Worm (Caenorhabditis elegans): ENCODE data around the gene col-20.

The col-20 gene

ce11 chrII:4851594-4852106, 18.9 kb downstream of the col-20 start, which contains the start of gene dnj-9 (continued):
- TF ChIP-seq ama-1 (optimal IDR thresholded peaks at IDR 0.05): no peak
- no peak for TF ChIP-seq nhr-41 (GFP tag; IDR thresholded peaks at IDR 0.05)
- TF ChIP-seq nhr-42 (GFP tag; IDR thresholded peaks at IDR 0.05): peak; percentile 82
- TF ChIP-seq ceh-82 (tag; optimal IDR thresholded peaks at IDR 0.05): no peak
- peak; percentile 65 for TF ChIP-seq zfp-2 (tag; optimal IDR thresholded peaks at IDR 0.05)
- TF ChIP-seq hlh-30 (tag; optimal IDR thresholded peaks at IDR 0.05; ENCODE audit: insufficient read depth): peak; percentile 88
- peak; percentile 72 for TF ChIP-seq Y48G9A.11 (GFP tag; IDR thresholded peaks at IDR 0.05)
- TF ChIP-seq nhr-48 (tag; optimal IDR thresholded peaks at IDR 0.05): peak; percentile 89
- peak; percentile 80 for TF ChIP-seq mxl-2 (GFP tag; conservative IDR thresholded peaks at IDR 0.05)
- no peak for TF ChIP-seq Y105C5A.15 (GFP tag; IDR thresholded peaks at IDR 0.05)
- TF ChIP-seq lsy-2 (tag; optimal IDR thresholded peaks at IDR 0.05): peak; percentile 68 to 96
- no peak for TF ChIP-seq set-16 (GFP tag; IDR thresholded peaks at IDR 0.05)
- TF ChIP-seq daf-19 (GFP tag; conservative IDR thresholded peaks at IDR 0.05): peak; percentile 45; the same call in 1 of the 2 replicates
- peak; percentile 89 for TF ChIP-seq F37D6.2 (tag; optimal IDR thresholded peaks at IDR 0.05)
- TF ChIP-seq ceh-20 (GFP tag; IDR thresholded peaks at IDR 0.05): peak; percentile 90
- peak; percentile 82 for TF ChIP-seq ztf-7 (tag; optimal IDR thresholded peaks at IDR 0.05)
- no peak for TF ChIP-seq attf-4 (tag; optimal IDR thresholded peaks at IDR 0.05)
- TF ChIP-seq nhr-28 (tag; optimal IDR thresholded peaks at IDR 0.05): peak; percentile 83
- TF ChIP-seq unc-39 (tag; optimal IDR thresholded peaks at IDR 0.05): no peak
- peak; percentile 92 for TF ChIP-seq duxl-1 (tag; optimal IDR thresholded peaks at IDR 0.05; ENCODE audit: poor library complexity)
- TF ChIP-seq dve-1 (tag; optimal IDR thresholded peaks at IDR 0.05; ENCODE audit: insufficient read depth): peak; percentile 98
- TF ChIP-seq php-3 (GFP tag; IDR thresholded peaks at IDR 0.05): peak; percentile 80
- TF ChIP-seq mdt-29 (GFP tag; IDR thresholded peaks at IDR 0.05): peak; percentile 79; the same call in 1 of the 2 replicates
- peak; percentile 64 for TF ChIP-seq zip-2 (tag; optimal IDR thresholded peaks at IDR 0.05)
- TF ChIP-seq madf-9 (GFP tag; conservative IDR thresholded peaks at IDR 0.05): peak; percentile 63
- TF ChIP-seq spr-3 (GFP tag; optimal IDR thresholded peaks at IDR 0.05): peak; percentile 92
- peak; percentile 89 for TF ChIP-seq F49E8.2 (tag; optimal IDR thresholded peaks at IDR 0.05; ENCODE audit: borderline replicate concordance)
- no peak for TF ChIP-seq tag-97 (GFP tag; IDR thresholded peaks at IDR 0.05)
- TF ChIP-seq lin-13 (GFP tag; optimal IDR thresholded peaks at IDR 0.05): peak; percentile 81
- no peak for TF ChIP-seq F26F4.8 (GFP tag; conservative IDR thresholded peaks at IDR 0.05)
- no peak for TF ChIP-seq vab-7 (GFP tag; IDR thresholded peaks at IDR 0.05)
- peak; percentile 19 for TF ChIP-seq snpc-4 (tag; optimal IDR thresholded peaks at IDR 0.05)
- TF ChIP-seq hif-1 (tag; optimal IDR thresholded peaks at IDR 0.05): peak; percentile 52 to 72
- peak; percentile 99 for TF ChIP-seq aha-1 (tag)
- TF ChIP-seq cey-2 (tag; optimal IDR thresholded peaks at IDR 0.05; ENCODE audit: borderline replicate concordance, insufficient read depth): no peak
- peak; percentile 94 for TF ChIP-seq zfp-3 (GFP tag; conservative IDR thresholded peaks at IDR 0.05)
- peak; percentile 76 for TF ChIP-seq zag-1 (tag; optimal IDR thresholded peaks at IDR 0.05)
- peak; percentile 93 for TF ChIP-seq nhr-6 (tag; optimal IDR thresholded peaks at IDR 0.05)
- peak; percentile 95 for TF ChIP-seq mes-2 (tag; optimal IDR thresholded peaks at IDR 0.05; ENCODE audit: poor library complexity, severe bottlenecking)
- TF ChIP-seq daf-12 (tag; optimal IDR thresholded peaks at IDR 0.05): no peak
- 0 out of 2 replicates have a peak, but pooled peaks have one; percentile 20 for TF ChIP-seq ceh-44 (GFP tag; IDR thresholded peaks at IDR 0.05)
- TF ChIP-seq F44E2.7 (GFP tag; IDR thresholded peaks at IDR 0.05): no peak
- TF ChIP-seq dmd-9 (GFP tag; IDR thresholded peaks at IDR 0.05): peak; percentile 90
- no peak for TF ChIP-seq aly-2 (tag; optimal IDR thresholded peaks at IDR 0.05)
- peak; percentile 92 for TF ChIP-seq lin-38 (GFP tag; IDR thresholded peaks at IDR 0.05)
- TF ChIP-seq egl-43 (GFP tag; IDR thresholded peaks at IDR 0.05): peak; percentile 77
- TF ChIP-seq nhr-237 (tag; optimal IDR thresholded peaks at IDR 0.05): no peak
- no peak for TF ChIP-seq dmd-8 (GFP tag; IDR thresholded peaks at IDR 0.05)
- TF ChIP-seq snpc-1.2 (GFP tag; IDR thresholded peaks at IDR 0.05): peak; percentile 73; the same call in 1 of the 2 replicates
- no peak for TF ChIP-seq D1046.2 (GFP tag; IDR thresholded peaks at IDR 0.05)
- TF ChIP-seq ceh-62 (tag; optimal IDR thresholded peaks at IDR 0.05): no peak
